Fruit fly (Drosophila melanogaster) whole organism, embryonic: Measurements from ENCODE around the gene Tcs3.

Experiments
- Awh ChIP-seq: fragments of 200-800 bp; sonication (Bioruptor generic); IDR thresholded peaks from 2 replicates; pipeline ENCODE4, ENCODE4 v1.3.6; 2022; ENCODE audit warnings: missing biosample characterization, missing genetic modification characterization
- Bgb ChIP-seq: fragments of 200-800 bp; sonication (Bioruptor generic); IDR thresholded peaks from 2 replicates; pipeline ENCODE4 v1.3.6; 2022; ENCODE audit warnings: missing biosample characterization, missing genetic modification characterization; ENCODE audit not compliant: partially characterized antibody
- BtbVII ChIP-seq: fragments of 200-800 bp; sonication (Bioruptor generic); optimal IDR thresholded peaks from 3 replicates; lab custom pipeline; 2017; ENCODE audit warnings: missing biosample characterization, mild to moderate bottlenecking, missing genetic modification characterization
- Bteb2 ChIP-seq: fragments of 200-800 bp; sonication (Bioruptor generic); optimal IDR thresholded peaks from 2 replicates; lab custom pipeline; 2016; ENCODE audit warnings: missing biosample characterization, missing genetic modification characterization
- CG11247 ChIP-seq: fragments of 200-800 bp; sonication (Bioruptor generic); IDR thresholded peaks from 2 replicates; pipeline ENCODE4 v1.3.6; 2022; ENCODE audit warnings: missing biosample characterization, missing genetic modification characterization
- CG11696 ChIP-seq: fragments of 200-800 bp; sonication (Bioruptor generic); IDR thresholded peaks from 2 replicates; pipeline ENCODE4 v1.3.6; 2022; ENCODE audit warnings: missing biosample characterization, missing genetic modification characterization
- CG12299 ChIP-seq: fragments of 200-800 bp; sonication (Bioruptor generic); optimal IDR thresholded peaks from 2 replicates; lab custom pipeline; 2018; ENCODE audit warnings: missing biosample characterization, mild to moderate bottlenecking, missing genetic modification characterization
- CG12659 ChIP-seq: fragments of 200-800 bp; sonication (Bioruptor generic); optimal IDR thresholded peaks from 3 replicates; lab custom pipeline; 2017; ENCODE audit warnings: mild to moderate bottlenecking, missing biosample characterization, missing genetic modification reagents, missing genetic modification characterization
- CG16813 ChIP-seq: fragments of 200-800 bp; sonication (Bioruptor generic); IDR thresholded peaks from 3 replicates; pipeline ENCODE4 v1.3.6; 2022; ENCODE audit warnings: missing biosample characterization, missing genetic modification characterization; ENCODE audit not compliant: partially characterized antibody
- CG17361 ChIP-seq: fragments of 200-800 bp; sonication (Bioruptor generic); IDR thresholded peaks from 3 replicates; pipeline ENCODE4 v1.3.6; 2022; ENCODE audit warnings: missing biosample characterization, missing genetic modification characterization
- CG2129 ChIP-seq: fragments of 200-800 bp; sonication (Bioruptor generic); IDR thresholded peaks from 2 replicates; pipeline ENCODE4 v1.3.6; 2022; ENCODE audit warnings: missing biosample characterization, missing genetic modification characterization; ENCODE audit not compliant: partially characterized antibody
- CG30020 ChIP-seq: fragments of 200-800 bp; optimal IDR thresholded peaks from 2 replicates; lab custom pipeline; 2019; ENCODE audit warnings: missing biosample characterization, mild to moderate bottlenecking, missing genetic modification characterization, moderate library complexity
- CG3407 ChIP-seq: fragments of 200-800 bp; sonication (Bioruptor generic); optimal IDR thresholded peaks from 2 replicates; lab custom pipeline; 2018; ENCODE audit warnings: missing biosample characterization, mild to moderate bottlenecking, missing genetic modification characterization
- CG3838 ChIP-seq: fragments of 200-800 bp; sonication (Bioruptor generic); optimal IDR thresholded peaks from 3 replicates; lab custom pipeline; 2016; ENCODE audit warnings: missing biosample characterization, missing genetic modification characterization
- CG5245 ChIP-seq: fragments of 200-800 bp; sonication (Bioruptor generic); optimal IDR thresholded peaks from 3 replicates; lab custom pipeline; 2016; ENCODE audit warnings: missing biosample characterization, missing genetic modification characterization
- CG6791 ChIP-seq: fragments of 200-800 bp; sonication (Bioruptor generic); IDR thresholded peaks from 3 replicates; pipeline ENCODE4 v1.3.6; 2022; ENCODE audit warnings: missing biosample characterization, missing genetic modification characterization; ENCODE audit not compliant: partially characterized antibody
- CG8290 ChIP-seq, 3 experiments: fragments of 200-800 bp; sonication (Bioruptor generic); optimal IDR thresholded peaks; 2 replicates each; lab custom pipeline; 2016 to 2019; ENCODE audit warnings: missing biosample characterization in 3 of 3, missing genetic modification characterization in 3 of 3, mild to moderate bottlenecking in 2 of 3, moderate library complexity in 1 of 3
- CG9817 ChIP-seq: fragments of 200-800 bp; sonication (Bioruptor generic); optimal IDR thresholded peaks from 2 replicates; lab custom pipeline; 2018; ENCODE audit warnings: missing biosample characterization, mild to moderate bottlenecking, missing genetic modification characterization, moderate library complexity
- CTCF ChIP-seq: fragments of 200-800 bp; sonication (Bioruptor generic); optimal IDR thresholded peaks from 2 replicates; lab custom pipeline; 2017; ENCODE audit warnings: missing biosample characterization, mild to moderate bottlenecking, missing genetic modification characterization, moderate library complexity
- Chrac-16 ChIP-seq: fragments of 200-800 bp; sonication (Bioruptor generic); optimal IDR thresholded peaks from 3 replicates; lab custom pipeline; 2016; ENCODE audit warnings: missing biosample characterization, missing genetic modification characterization
- Dbx ChIP-seq: fragments of 200-800 bp; sonication (Bioruptor generic); IDR thresholded peaks from 3 replicates; pipeline ENCODE4 v1.3.6; 2022; ENCODE audit warnings: missing biosample characterization, missing genetic modification characterization
- Dip3 ChIP-seq: fragments of 200-800 bp; sonication (Bioruptor generic); optimal IDR thresholded peaks from 3 replicates; lab custom pipeline; 2016; ENCODE audit warnings: missing biosample characterization, missing genetic modification characterization
- Drgx ChIP-seq: fragments of 200-800 bp; sonication (Bioruptor generic); IDR thresholded peaks from 2 replicates; pipeline ENCODE4 v1.3.6; 2022; ENCODE audit warnings: missing biosample characterization, missing genetic modification characterization
- Eip74EF ChIP-seq, 2 experiments: fragments of 200-800 bp in 1 of 2; fragments of >200 bp in 1 of 2; sonication (Bioruptor generic) in 1 of 2; optimal IDR thresholded peaks; 2 replicates each; lab custom pipeline; 2017 to 2019; ENCODE audit warnings: missing biosample characterization in 2 of 2, missing genetic modification characterization in 2 of 2, mild to moderate bottlenecking in 1 of 2, moderate library complexity in 1 of 2
- Elba2 ChIP-seq: fragments of 200-800 bp; sonication (Bioruptor generic); optimal IDR thresholded peaks from 3 replicates; lab custom pipeline; 2016; ENCODE audit warnings: missing biosample characterization, missing genetic modification characterization
- Ets65A ChIP-seq: fragments of 200-800 bp; sonication (Bioruptor generic); peaks from one replicate; lab custom pipeline; 2016; ENCODE audit warnings: missing biosample characterization, missing genetic modification characterization
- Gsc ChIP-seq: fragments of 200-800 bp; sonication (Bioruptor generic); IDR thresholded peaks from 2 replicates; pipeline ENCODE4 v1.3.6; 2022; ENCODE audit warnings: missing biosample characterization, missing genetic modification characterization
- HLH4C ChIP-seq: fragments of 200-800 bp; sonication (Bioruptor generic); IDR thresholded peaks from 3 replicates; pipeline ENCODE4 v1.3.6; 2022; ENCODE audit warnings: missing biosample characterization, missing genetic modification characterization; ENCODE audit not compliant: partially characterized antibody
- HmgZ ChIP-seq: fragments of 200-800 bp; sonication (Bioruptor generic); optimal IDR thresholded peaks from 2 replicates; lab custom pipeline; 2018; ENCODE audit warnings: missing biosample characterization, mild to moderate bottlenecking, missing genetic modification characterization
- Hr3 ChIP-seq: fragments of 200-800 bp; sonication (Bioruptor generic); optimal IDR thresholded peaks from 3 replicates; lab custom pipeline; 2016; ENCODE audit warnings: missing biosample characterization, missing genetic modification characterization
- Hr51 ChIP-seq, 2 experiments: fragments of 200-800 bp; sonication (Bioruptor generic); optimal IDR thresholded peaks; 2 replicates in 1 of 2; 3 replicates in 1 of 2; lab custom pipeline; 2016 to 2018; ENCODE audit warnings: missing biosample characterization in 2 of 2, missing genetic modification characterization in 2 of 2, mild to moderate bottlenecking in 1 of 2, moderate library complexity in 1 of 2
- Jarid2 ChIP-seq: fragments of 200-800 bp; sonication (Bioruptor generic); optimal IDR thresholded peaks from 3 replicates; lab custom pipeline; 2017; ENCODE audit warnings: mild to moderate bottlenecking, missing biosample characterization, missing genetic modification reagents, missing genetic modification characterization
- Lpt ChIP-seq: fragments of >200 bp; optimal IDR thresholded peaks from 2 replicates; lab custom pipeline; 2018; ENCODE audit warnings: missing biosample characterization, missing genetic modification characterization
- NC2α ChIP-seq: fragments of 200-800 bp; sonication (Bioruptor generic); optimal IDR thresholded peaks from 2 replicates; lab custom pipeline; 2016; ENCODE audit warnings: missing biosample characterization, missing genetic modification characterization
- Rfx ChIP-seq: fragments of 200-800 bp; sonication (Bioruptor generic); IDR thresholded peaks from 2 replicates; pipeline ENCODE4 v1.3.6; 2022; ENCODE audit warnings: missing biosample characterization, missing genetic modification characterization
- TFAM ChIP-seq: fragments of 200-800 bp; sonication (Bioruptor generic); optimal IDR thresholded peaks from 2 replicates; lab custom pipeline; 2017; ENCODE audit warnings: missing biosample characterization, missing genetic modification characterization, inconsistent platforms
- cg ChIP-seq: fragments of 200-800 bp; sonication (Bioruptor generic); optimal IDR thresholded peaks from 3 replicates; lab custom pipeline; 2019; ENCODE audit warnings: missing biosample characterization, mild to moderate bottlenecking, missing genetic modification characterization, moderate library complexity
- ci ChIP-seq: fragments of 200-800 bp; sonication (Bioruptor generic); IDR thresholded peaks from 3 replicates; pipeline ENCODE4 v1.3.6; 2022; ENCODE audit warnings: missing biosample characterization, missing genetic modification characterization
- fd3F ChIP-seq: fragments of 200-800 bp; sonication (Bioruptor generic); optimal IDR thresholded peaks from 2 replicates; lab custom pipeline; 2018; ENCODE audit warnings: missing biosample characterization, mild to moderate bottlenecking, missing genetic modification characterization, moderate library complexity
- grn ChIP-seq: fragments of 200-800 bp; sonication (Bioruptor generic); optimal IDR thresholded peaks from 3 replicates; lab custom pipeline; 2017; ENCODE audit warnings: missing biosample characterization, missing genetic modification characterization
- her ChIP-seq: fragments of 200-800 bp; sonication (Bioruptor generic); optimal IDR thresholded peaks from 2 replicates; lab custom pipeline; 2016; ENCODE audit warnings: missing biosample characterization, missing genetic modification characterization
- hkb ChIP-seq, 2 experiments: fragments of 200-800 bp in 1 of 2; fragments of >200 bp in 1 of 2; sonication (Bioruptor generic) in 1 of 2; IDR thresholded peaks in 1 of 2; optimal IDR thresholded peaks in 1 of 2; 2 replicates each; pipeline versions ENCODE4 v1.3.6 to Lab custom; 2017 to 2022; ENCODE audit warnings: missing biosample characterization in 1 of 2, missing genetic modification characterization in 1 of 2
- jumu ChIP-seq: fragments of 200-800 bp; sonication (Bioruptor generic); optimal IDR thresholded peaks from 3 replicates; lab custom pipeline; 2016; ENCODE audit warnings: missing biosample characterization, missing genetic modification characterization
- kah ChIP-seq: fragments of 200-800 bp; sonication (Bioruptor generic); optimal IDR thresholded peaks from 2 replicates; lab custom pipeline; 2018; ENCODE audit warnings: missing biosample characterization, mild to moderate bottlenecking, missing genetic modification characterization
- mirr ChIP-seq: fragments of 200-800 bp; sonication (Bioruptor generic); optimal IDR thresholded peaks from 3 replicates; lab custom pipeline; 2018; ENCODE audit warnings: missing biosample characterization, mild to moderate bottlenecking, missing genetic modification characterization
- row ChIP-seq: fragments of 200-800 bp; sonication (Bioruptor generic); IDR thresholded peaks from 3 replicates; pipeline ENCODE4 v1.3.6; 2022; ENCODE audit warnings: missing biosample characterization, missing genetic modification characterization
- salm ChIP-seq: fragments of 200-800 bp; sonication (Bioruptor generic); optimal IDR thresholded peaks from 2 replicates; lab custom pipeline; 2018; ENCODE audit warnings: missing biosample characterization, mild to moderate bottlenecking, missing genetic modification characterization
- sc ChIP-seq, 3 experiments: fragments of >200 bp in 2 of 3; fragments of 200-800 bp in 1 of 3; sonication (Bioruptor generic) in 1 of 3; optimal IDR thresholded peaks; 2 replicates in 2 of 3; 3 replicates in 1 of 3; lab custom pipeline; 2017; ENCODE audit warnings: mild to moderate bottlenecking in 1 of 3, missing biosample characterization in 1 of 3, missing genetic modification characterization in 1 of 3, missing genetic modification reagents in 1 of 3
- sug ChIP-seq: fragments of 200-800 bp; optimal IDR thresholded peaks from 2 replicates; lab custom pipeline; 2019; ENCODE audit warnings: missing biosample characterization, mild to moderate bottlenecking, missing genetic modification characterization, moderate library complexity
- zfh2 ChIP-seq: fragments of 200-800 bp; sonication (Bioruptor generic); optimal IDR thresholded peaks from 2 replicates; lab custom pipeline; 2016; ENCODE audit warnings: missing biosample characterization, missing genetic modification characterization

The Tcs3 gene

dm6 chr3L:16309972-16310371 is 41.8 kb upstream of the Tcs3 start (continued):
- TF ChIP-seq Bteb2 (GFP tag; lab: Kevin White, UChicago) (no peak), BtbVII (GFP tag; lab: Kevin White, UChicago) (no peak), row (GFP tag; lab: Robert Waterston, UW) (peak; percentile 40; the same call in 1 of the 3 replicates), CTCF (no peak), jumu (GFP tag; lab: Kevin White, UChicago) (peak; percentile 21), CG9817 (tag; lab: Kevin White, UChicago) (peak; percentile 63), Gsc (GFP tag; lab: Robert Waterston, UW) (no peak), Lpt (GFP tag; lab: Kevin White, UChicago) (no peak), Chrac-16 (GFP tag; lab: Kevin White, UChicago) (no peak), NC2α (GFP tag; lab: Kevin White, UChicago) (no peak), zfh2 (GFP tag; lab: Kevin White, UChicago) (peak; percentile 76), salm (tag; lab: Kevin White, UChicago) (no peak), HmgZ (no peak), CG5245 (GFP tag; lab: Kevin White, UChicago) (no peak), Drgx (peak; percentile 86), Ets65A (GFP tag; lab: Kevin White, UChicago) (no peak), sc (optimal IDR thresholded peaks at IDR 0.05; lab: Kevin White, UChicago) (no peak), sc (GFP tag; optimal IDR thresholded peaks at IDR 0.05; lab: Kevin White, UChicago) (no peak), cg (GFP tag; lab: Kevin White, UChicago) (no peak), Hr51 (GFP tag; optimal IDR thresholded peaks at IDR 0.05; lab: Kevin White, UChicago) (no peak), CG17361 (GFP tag; lab: Robert Waterston, UW) (no peak), CG6791 (GFP tag; lab: Robert Waterston, UW) (no peak), Jarid2 (GFP tag; lab: Kevin White, UChicago) (no peak), CG16813 (GFP tag; lab: Robert Waterston, UW) (no peak), Dip3 (GFP tag; lab: Kevin White, UChicago) (peak; percentile 5), CG12659 (GFP tag; lab: Kevin White, UChicago) (no peak), Awh (GFP tag; lab: Robert Waterston, UW) (no peak), CG3838 (GFP tag; lab: Kevin White, UChicago) (no peak), CG30020 (tag; lab: Kevin White, UChicago) (no peak), Bgb (no peak), ci (GFP tag; lab: Robert Waterston, UW) (no peak), CG8290 (GFP tag; optimal IDR thresholded peaks at IDR 0.05; lab: Kevin White, UChicago) (no peak), CG8290 (tag; optimal IDR thresholded peaks at IDR 0.05; lab: Kevin White, UChicago) (peak in 1 of 2 experiments; percentile 69), grn (GFP tag; lab: Kevin White, UChicago) (no peak), CG12299 (tag; lab: Kevin White, UChicago) (no peak), HLH4C (no peak), TFAM (GFP tag; lab: Kevin White, UChicago) (no peak), Elba2 (no peak), Eip74EF (GFP tag; optimal IDR thresholded peaks at IDR 0.05; lab: Kevin White, UChicago) (no peak), CG11247 (peak; percentile 49), kah (GFP tag; lab: Kevin White, UChicago) (no peak), mirr (GFP tag; lab: Kevin White, UChicago) (no peak), Dbx (GFP tag; lab: Robert Waterston, UW) (peak; percentile 64), her (GFP tag; lab: Kevin White, UChicago) (peak; percentile 40), Rfx (GFP tag; lab: Robert Waterston, UW) (peak; percentile 71), sug (tag; lab: Kevin White, UChicago) (no peak), fd3F (GFP tag; lab: Kevin White, UChicago) (no peak), CG3407 (GFP tag; lab: Kevin White, UChicago) (no peak), CG11696 (GFP tag; lab: Robert Waterston, UW) (no peak), hkb (optimal IDR thresholded peaks at IDR 0.05; lab: Kevin White, UChicago) (no peak), hkb (GFP tag; IDR thresholded peaks at IDR 0.05; lab: Robert Waterston, UW) (0 out of 2 replicates have a peak, but pooled peaks have one; percentile 31), CG2129 (GFP tag; lab: Robert Waterston, UW) (no peak), Hr3 (no peak)
